Fruit fly (Drosophila melanogaster): ENCODE data around the gene CG32483.

dm6 chr3L:738523-739356 lies 48.9 kb upstream of the CG32483 start:
- TF ChIP-seq usp (GFP tag; optimal IDR thresholded peaks at IDR 0.05) (no peak), EcR (GFP tag; optimal IDR thresholded peaks at IDR 0.05) (peak in 1 of 2 experiments; percentile 44), psq (optimal IDR thresholded peaks at IDR 0.05) (no peak)
